Worm (Caenorhabditis elegans) whole organism, L1 larva: Measurements from ENCODE around the gene Y75B12B.3.
"Not testable (repeated sequence)": the region's sequence is repeated elsewhere in the genome, so short reads cannot be mapped to it uniquely, and the experiment has no call there.

Source experiments
- aly-2 ChIP-seq: fragments of 150-350 bp; optimal IDR thresholded peaks from 2 replicates; lab custom pipeline; 2014; ENCODE audit warnings: missing biosample characterization, missing genetic modification characterization
- ceh-82 ChIP-seq, 3 experiments: fragments of 150-350 bp in 1 of 3; sonication (generic microtip) in 2 of 3; optimal IDR thresholded peaks; 2 replicates each; lab custom pipeline; 2014 to 2017; ENCODE audit warnings: missing biosample characterization in 3 of 3, missing genetic modification characterization in 3 of 3
- ces-1 ChIP-seq: fragments of 150-350 bp; optimal IDR thresholded peaks from 2 replicates; lab custom pipeline; 2014; ENCODE audit warnings: missing biosample characterization, missing genetic modification reagents, missing genetic modification characterization
- lin-13 ChIP-seq: fragments of 150-350 bp; optimal IDR thresholded peaks from 2 replicates; lab custom pipeline; 2014; ENCODE audit warnings: missing biosample characterization, missing genetic modification reagents, missing genetic modification characterization
- nhr-11 ChIP-seq: fragments of 150-350 bp; optimal IDR thresholded peaks from 2 replicates; lab custom pipeline; 2014; ENCODE audit warnings: missing biosample characterization, missing genetic modification characterization

DNA sequence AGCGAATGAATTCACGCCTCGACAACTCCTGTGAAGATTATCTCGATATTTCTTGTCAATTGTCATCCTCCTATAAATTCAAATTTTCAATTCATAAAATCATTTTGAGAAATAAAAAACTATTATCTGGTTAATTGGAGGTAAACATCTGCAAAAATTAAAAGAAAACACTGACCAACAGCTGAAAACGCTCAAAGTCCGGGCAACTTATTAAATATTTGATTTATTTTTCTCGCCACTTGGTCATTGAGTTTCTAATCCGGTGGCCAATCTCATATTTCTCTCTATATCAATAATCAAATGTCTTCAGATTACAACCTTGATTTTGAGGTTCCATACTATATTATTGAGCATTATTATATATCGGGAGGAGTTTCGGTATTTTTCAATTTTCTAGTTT is 25.8 kb upstream of the Y75B12B.3 start, which contains the start of gene sri-24:
- TF ChIP-seq nhr-11 (tag; lab: Kevin White, UChicago); lin-13 (GFP tag; lab: Kevin White, UChicago); aly-2; ces-1 (GFP tag; lab: Kevin White, UChicago); ceh-82 (tag; optimal IDR thresholded peaks at IDR 0.05; lab: Kevin White, UChicago): not testable (repeated sequence)
